Fruit fly (Drosophila melanogaster): ENCODE measurements around the gene mRpS30.

DNA sequence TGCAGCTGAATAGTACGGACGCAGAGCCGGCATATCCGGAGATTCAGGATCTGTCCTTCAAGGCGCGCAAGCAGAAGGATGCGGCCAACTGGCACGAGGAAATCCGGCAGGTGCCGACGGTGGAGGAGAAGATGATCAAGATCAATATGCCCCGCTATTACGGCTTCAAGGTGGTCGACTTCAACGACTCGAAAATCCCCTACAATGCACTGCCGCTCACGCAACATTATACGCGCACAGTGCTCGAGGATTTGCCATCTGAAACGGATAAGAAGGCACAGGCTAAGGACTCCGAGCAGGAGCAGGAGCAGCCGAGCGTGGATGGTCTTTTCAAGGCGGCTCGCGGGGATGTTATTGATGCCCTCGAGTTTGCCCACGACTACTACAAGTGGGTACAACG lies 395 bp downstream of the mRpS30 start:
- TF ChIP-seq CG8478 (optimal IDR thresholded peaks at IDR 0.05) (no peak), CTCF (optimal IDR thresholded peaks at IDR 0.05) (no peak)

Measured in S2 (cell line).